Fruit fly (Drosophila melanogaster) whole organism: ENCODE measurements around the gene Top2.

Experiments used
- CG8478 ChIP-seq: fragments of >200 bp; optimal IDR thresholded peaks from 2 replicates; lab custom pipeline; 2018; ENCODE audit warnings: inconsistent platforms
- Dll ChIP-seq: fragments of >200 bp; optimal IDR thresholded peaks from 2 replicates; lab custom pipeline; 2017
- EcR ChIP-seq, 2 experiments: fragments of >200 bp; optimal IDR thresholded peaks; 2 replicates each; lab custom pipeline; 2017; ENCODE audit warnings: missing biosample characterization in 2 of 2, missing genetic modification characterization in 2 of 2, missing genetic modification reagents in 2 of 2
- pan ChIP-seq: fragments of >200 bp; optimal IDR thresholded peaks from 2 replicates; lab custom pipeline; 2017
- psq ChIP-seq: fragments of >200 bp; optimal IDR thresholded peaks from 2 replicates; lab custom pipeline; 2017
- usp ChIP-seq: fragments of >200 bp; optimal IDR thresholded peaks from 2 replicates; lab custom pipeline; 2017; ENCODE audit warnings: missing biosample characterization, missing genetic modification characterization, mixed read lengths

dm6 chr2L:19423467-19424122, 29.7 kb downstream of the Top2 start, which contains the start of the genes Alp12 and CG13085:
- TF ChIP-seq CG8478 (lab: Kevin White, UChicago): no peak
- no peak for TF ChIP-seq EcR (GFP tag; optimal IDR thresholded peaks at IDR 0.05; lab: Kevin White, UChicago)
- no peak for TF ChIP-seq usp (GFP tag; lab: Kevin White, UChicago)
- TF ChIP-seq psq (lab: Kevin White, UChicago): no peak
- TF ChIP-seq Dll (lab: Kevin White, UChicago): no peak
- no peak for TF ChIP-seq pan (lab: Kevin White, UChicago)
